Worm (Caenorhabditis elegans) whole organism, L3 larva: ENCODE measurements around the gene acr-25.

Source experiments
- R02D3.7 ChIP-seq: fragments of 150-350 bp; optimal IDR thresholded peaks from 2 replicates; lab custom pipeline; 2014; ENCODE audit warnings: missing biosample characterization, missing genetic modification characterization
- ZK546.5 ChIP-seq: sonication (generic microtip); optimal IDR thresholded peaks from 2 replicates; lab custom pipeline; 2017; ENCODE audit warnings: missing biosample characterization, missing genetic modification characterization
- ceh-16 ChIP-seq: sonication (generic microtip); optimal IDR thresholded peaks from 2 replicates; lab custom pipeline; 2017; ENCODE audit warnings: missing biosample characterization, missing genetic modification characterization
- ceh-28 ChIP-seq: fragments of 150-350 bp; optimal IDR thresholded peaks from 2 replicates; lab custom pipeline; 2014; ENCODE audit warnings: missing biosample characterization, missing genetic modification reagents, missing genetic modification characterization
- ceh-9 ChIP-seq: sonication (generic microtip); optimal IDR thresholded peaks from 2 replicates; lab custom pipeline; 2018; ENCODE audit warnings: missing biosample characterization, missing genetic modification characterization
- daf-12 ChIP-seq: fragments of 150-350 bp; optimal IDR thresholded peaks from 2 replicates; lab custom pipeline; 2014; ENCODE audit warnings: missing biosample characterization, missing genetic modification reagents, missing genetic modification characterization
- egl-27 ChIP-seq: sonication (generic microtip); optimal IDR thresholded peaks from 4 replicates; lab custom pipeline; 2017; ENCODE audit warnings: missing biosample characterization, missing genetic modification reagents, missing genetic modification characterization
- egl-5 ChIP-seq: fragments of 150-350 bp; optimal IDR thresholded peaks from 2 replicates; lab custom pipeline; 2017; ENCODE audit warnings: missing biosample characterization, missing genetic modification reagents, missing genetic modification characterization, inconsistent platforms
- elt-1 ChIP-seq: fragments of 150-350 bp; optimal IDR thresholded peaks from 2 replicates; lab custom pipeline; 2014; ENCODE audit warnings: missing biosample characterization, missing genetic modification characterization
- elt-3 ChIP-seq, 3 experiments: fragments of 150-350 bp in 1 of 3; sonication (generic microtip) in 2 of 3; optimal IDR thresholded peaks; 2 replicates in 2 of 3; 4 replicates in 1 of 3; lab custom pipeline; 2014 to 2017; ENCODE audit warnings: missing biosample characterization in 3 of 3, missing genetic modification characterization in 3 of 3
- eor-1 ChIP-seq, 2 experiments: fragments of 150-350 bp; optimal IDR thresholded peaks; 2 replicates each; lab custom pipeline; 2014 to 2018; ENCODE audit warnings: missing biosample characterization in 2 of 2, missing genetic modification characterization in 2 of 2
- fkh-2 ChIP-seq: fragments of 150-350 bp; optimal IDR thresholded peaks from 2 replicates; lab custom pipeline; 2014; ENCODE audit warnings: missing biosample characterization, missing genetic modification reagents, missing genetic modification characterization
- fos-1 ChIP-seq: fragments of 150-350 bp; optimal IDR thresholded peaks from 2 replicates; lab custom pipeline; 2014; ENCODE audit warnings: missing biosample characterization, missing genetic modification characterization
- jun-1 ChIP-seq: fragments of 150-350 bp; optimal IDR thresholded peaks from 2 replicates; lab custom pipeline; 2014; ENCODE audit warnings: missing biosample characterization, missing genetic modification reagents, missing genetic modification characterization
- lin-15B ChIP-seq: fragments of 150-350 bp; optimal IDR thresholded peaks from 2 replicates; lab custom pipeline; 2014; ENCODE audit warnings: missing biosample characterization, missing genetic modification characterization
- lin-39 ChIP-seq: fragments of 150-350 bp; optimal IDR thresholded peaks from 2 replicates; lab custom pipeline; 2018; ENCODE audit warnings: missing biosample characterization, missing genetic modification reagents, missing genetic modification characterization
- nfya-1 ChIP-seq: sonication (generic microtip); optimal IDR thresholded peaks from 2 replicates; lab custom pipeline; 2017; ENCODE audit warnings: missing genetic modification characterization, mild to moderate bottlenecking, missing compliant biosample characterization, antibody characterized with exemption, moderate library complexity; ENCODE audit not compliant: insufficient read depth
- nhr-11 ChIP-seq: fragments of 150-350 bp; optimal IDR thresholded peaks from 2 replicates; lab custom pipeline; 2014; ENCODE audit warnings: missing biosample characterization, missing genetic modification characterization
- nhr-12 ChIP-seq: fragments of 150-350 bp; optimal IDR thresholded peaks from 2 replicates; lab custom pipeline; 2014; ENCODE audit warnings: missing biosample characterization, missing genetic modification characterization
- nhr-23 ChIP-seq: fragments of 150-350 bp; optimal IDR thresholded peaks from 2 replicates; lab custom pipeline; 2014; ENCODE audit warnings: missing biosample characterization, missing genetic modification reagents, missing genetic modification characterization
- nhr-237 ChIP-seq: fragments of 150-350 bp; optimal IDR thresholded peaks from 2 replicates; lab custom pipeline; 2014; ENCODE audit warnings: missing biosample characterization, missing genetic modification characterization
- nhr-25 ChIP-seq: sonication (generic microtip); optimal IDR thresholded peaks from 2 replicates; lab custom pipeline; 2017; ENCODE audit warnings: missing biosample characterization, missing genetic modification characterization
- nhr-28 ChIP-seq: fragments of 150-350 bp; optimal IDR thresholded peaks from 2 replicates; lab custom pipeline; 2014; ENCODE audit warnings: missing biosample characterization, missing genetic modification characterization
- nhr-43 ChIP-seq: sonication (generic microtip); optimal IDR thresholded peaks from 2 replicates; lab custom pipeline; 2016; ENCODE audit warnings: mild to moderate bottlenecking, missing genetic modification characterization, missing compliant biosample characterization; ENCODE audit not compliant: poor library complexity, severe bottlenecking
- nhr-67 ChIP-seq: fragments of 150-350 bp; optimal IDR thresholded peaks from 2 replicates; lab custom pipeline; 2014; ENCODE audit warnings: missing biosample characterization, missing genetic modification characterization
- nhr-76 ChIP-seq: fragments of 150-350 bp; sonication (generic microtip); optimal IDR thresholded peaks from 5 replicates; lab custom pipeline; 2014; ENCODE audit warnings: missing biosample characterization, missing genetic modification characterization
- nhr-77 ChIP-seq: fragments of 150-350 bp; optimal IDR thresholded peaks from 2 replicates; lab custom pipeline; 2014; ENCODE audit warnings: missing biosample characterization, missing genetic modification characterization
- pqm-1 ChIP-seq: fragments of 150-350 bp; optimal IDR thresholded peaks from 2 replicates; lab custom pipeline; 2017; ENCODE audit warnings: missing biosample characterization, missing genetic modification characterization, inconsistent platforms
- tbx-2 ChIP-seq: sonication (generic microtip); optimal IDR thresholded peaks from 2 replicates; lab custom pipeline; 2016; ENCODE audit warnings: mild to moderate bottlenecking, missing genetic modification characterization, missing compliant biosample characterization
- unc-39 ChIP-seq: sonication (generic microtip); optimal IDR thresholded peaks from 4 replicates; lab custom pipeline; 2017; ENCODE audit warnings: missing biosample characterization, missing genetic modification characterization
- unc-62 ChIP-seq: fragments of 150-350 bp; sonication (generic microtip); optimal IDR thresholded peaks from 4 replicates; lab custom pipeline; 2014; ENCODE audit warnings: missing biosample characterization, missing genetic modification reagents, missing genetic modification characterization
- ztf-11 ChIP-seq: fragments of 150-350 bp; optimal IDR thresholded peaks from 2 replicates; lab custom pipeline; 2014; ENCODE audit warnings: missing biosample characterization, missing genetic modification characterization

Gene acr-25

DNA sequence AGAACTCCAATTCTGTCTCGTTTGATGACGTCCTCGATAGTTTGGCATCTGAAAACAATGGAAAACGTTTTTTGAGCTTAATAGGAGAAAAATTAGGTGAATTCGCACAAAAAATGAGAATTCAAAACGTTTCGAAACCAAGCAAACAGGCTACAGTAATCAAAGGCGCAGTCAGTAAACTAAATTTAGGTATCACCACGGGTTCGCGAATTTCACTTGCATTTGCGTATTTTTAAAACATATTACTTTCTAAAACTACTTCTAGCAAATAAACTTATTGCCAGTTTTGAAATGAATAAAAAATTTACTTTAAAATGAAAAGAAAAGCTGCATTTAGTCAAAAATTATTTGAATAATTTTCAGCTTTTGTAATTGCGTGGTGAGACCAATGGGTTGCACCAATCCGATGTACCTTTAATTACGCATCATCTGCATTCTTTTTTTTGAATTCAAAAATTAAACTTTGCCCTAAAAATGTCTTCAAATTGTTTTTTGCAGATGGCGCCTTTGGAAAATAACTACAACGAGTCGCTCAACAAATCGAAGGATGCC is 45.0 kb upstream of the acr-25 start, which contains the start of the genes Y73B6BL.23 and htp-2:
Gene Y73B6BL.23, minus strand, starts transcription at position 51 of the 552 bp plus-strand sequence.
Gene htp-2, plus strand, starts transcription at position 492 of the 552 bp plus-strand sequence.
- TF ChIP-seq eor-1 (tag; optimal IDR thresholded peaks at IDR 0.05; lab: Kevin White, UChicago) (no peak), ZK546.5 (no peak), nhr-12 (tag; lab: Kevin White, UChicago) (no peak), ceh-9 (tag; lab: Kevin White, UChicago) (no peak), nfya-1 (tag; lab: Kevin White, UChicago) (no peak), nhr-28 (no peak), daf-12 (tag; lab: Kevin White, UChicago) (no peak), ceh-16 (tag; lab: Kevin White, UChicago) (no peak), unc-39 (tag; lab: Kevin White, UChicago) (no peak), egl-27 (tag; lab: Kevin White, UChicago) (no peak), nhr-11 (no peak), R02D3.7 (tag; lab: Kevin White, UChicago) (no peak), lin-39 (no peak), nhr-77 (tag; lab: Kevin White, UChicago) (no peak), lin-15B (tag; lab: Kevin White, UChicago) (no peak), nhr-237 (tag; lab: Kevin White, UChicago) (no peak), pqm-1 (tag; lab: Kevin White, UChicago) (no peak), fos-1 (tag; lab: Kevin White, UChicago) (no peak), ztf-11 (tag; lab: Kevin White, UChicago) (no peak)

DNA sequence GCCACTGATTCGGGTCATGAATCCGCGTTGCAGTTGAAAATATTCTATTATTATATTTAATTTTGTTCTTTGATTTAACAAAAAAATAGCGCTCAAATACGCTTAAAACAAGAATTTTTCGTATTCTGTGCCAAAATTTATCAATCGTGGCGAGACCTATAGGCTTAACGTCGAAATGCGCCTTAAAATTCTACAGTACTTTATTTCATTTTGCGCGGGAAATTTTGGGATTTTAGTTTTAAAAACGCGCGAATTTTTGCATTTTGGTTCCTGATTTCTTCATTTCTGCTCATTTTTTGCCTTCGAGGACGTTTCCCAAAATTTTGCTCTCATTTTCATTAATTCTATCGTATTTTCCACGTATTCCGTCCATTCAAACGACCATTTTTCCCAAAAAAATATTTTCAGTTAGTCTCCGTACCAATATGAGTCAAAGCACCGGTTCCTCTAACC is 42.9 kb upstream of the acr-25 start, which contains the start of gene puf-11:
Gene puf-11, plus strand, starts transcription at position 403 of the 453 bp plus-strand sequence.
- TF ChIP-seq R02D3.7 (tag; lab: Kevin White, UChicago): no peak
- no peak for TF ChIP-seq ceh-28 (tag; lab: Kevin White, UChicago)
- no peak for TF ChIP-seq nhr-43 (tag; lab: Kevin White, UChicago)
- TF ChIP-seq, all 47 proteins: peak for 0

DNA sequence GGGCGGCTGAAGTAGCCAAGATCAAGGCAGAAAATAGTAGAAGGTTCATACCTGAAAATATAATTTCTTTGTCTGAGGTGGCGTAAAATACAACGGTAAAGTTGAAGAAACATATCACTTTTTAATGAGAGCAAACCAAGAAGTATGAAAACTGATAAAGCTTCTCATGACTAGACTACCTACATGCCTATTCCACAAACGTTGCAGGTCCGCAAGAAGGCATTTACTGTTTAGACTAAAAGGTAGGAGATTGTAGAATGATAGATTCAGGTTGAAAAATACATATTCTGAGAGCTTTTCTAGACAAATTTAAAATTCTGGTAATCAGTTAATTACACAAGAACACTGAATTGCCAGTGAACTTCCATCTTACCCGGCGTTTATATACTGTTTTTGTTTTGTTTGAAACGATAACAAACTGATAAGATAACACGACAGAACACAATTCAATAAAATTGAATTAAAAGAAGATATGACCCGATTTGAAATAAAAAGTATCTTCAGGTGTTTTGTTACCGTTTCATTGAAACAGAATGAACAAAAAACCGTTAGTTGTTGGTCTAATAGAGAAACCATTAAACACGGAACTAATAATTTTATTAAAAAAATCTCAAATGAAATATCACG is 37.9 kb upstream of the acr-25 start, which contains the start of gene acp-6:
Gene acp-6, minus strand, starts transcription at position 51 of the 627 bp plus-strand sequence.
- TF ChIP-seq nhr-23 (tag; lab: Kevin White, UChicago) (peak; percentile 32), elt-3 (tag; optimal IDR thresholded peaks at IDR 0.05; lab: Kevin White, UChicago) (peak in 1 of 3 experiments; percentile 63), unc-62 (GFP tag; lab: Kevin White, UChicago) (no peak), nhr-43 (tag; lab: Kevin White, UChicago) (no peak), nhr-67 (tag; lab: Kevin White, UChicago) (no peak), fkh-2 (tag; lab: Kevin White, UChicago) (no peak)
- TF ChIP-seq, all 47 proteins: peak for 2

DNA sequence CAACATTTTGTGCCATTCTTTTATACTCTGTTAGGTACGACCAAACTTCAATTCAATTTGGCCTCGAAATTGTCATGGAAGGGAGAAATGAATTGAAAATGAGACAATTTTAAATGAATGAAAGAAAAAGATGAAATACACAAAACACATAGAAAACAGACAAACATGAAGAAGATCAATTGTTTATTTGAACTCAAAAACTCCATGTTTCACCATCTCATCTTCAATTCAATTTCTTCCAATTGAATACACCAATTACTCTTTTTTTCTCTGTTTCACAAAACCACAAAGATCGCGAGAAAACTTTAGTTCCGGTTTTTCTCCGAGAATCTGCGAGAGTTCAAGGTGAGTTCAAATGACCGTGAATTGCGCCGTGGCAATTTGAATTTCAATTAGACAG is 36.9 kb upstream of the acr-25 start:
- no peak for TF ChIP-seq unc-39 (tag; lab: Kevin White, UChicago)
- TF ChIP-seq jun-1 (tag; lab: Kevin White, UChicago): no peak
- TF ChIP-seq pqm-1 (tag; lab: Kevin White, UChicago): no peak
- no peak for TF ChIP-seq nhr-25 (tag; lab: Kevin White, UChicago)
- no peak for TF ChIP-seq lin-39
- TF ChIP-seq unc-62 (GFP tag; lab: Kevin White, UChicago): no peak
- TF ChIP-seq nhr-237 (tag; lab: Kevin White, UChicago): no peak
- TF ChIP-seq ceh-9 (tag; lab: Kevin White, UChicago): no peak
- TF ChIP-seq egl-27 (tag; lab: Kevin White, UChicago): no peak
- TF ChIP-seq elt-1: no peak
- no peak for TF ChIP-seq egl-5 (tag; lab: Kevin White, UChicago)
- no peak for TF ChIP-seq elt-3 (tag; optimal IDR thresholded peaks at IDR 0.05; lab: Kevin White, UChicago)
- no peak for TF ChIP-seq nhr-76
- no peak for TF ChIP-seq nhr-28
- TF ChIP-seq eor-1 (tag; optimal IDR thresholded peaks at IDR 0.05; lab: Kevin White, UChicago): no peak
- no peak for TF ChIP-seq tbx-2
- TF ChIP-seq nhr-77 (tag; lab: Kevin White, UChicago): no peak
